Fruit fly (Drosophila melanogaster): ENCODE results near the gene Krn.

Krn gene

dm6 chr3L:17653701-17654667, at the start of gene Krn, which contains the start of the genes Ndfip and CG7484:
Gene Krn, minus strand, starts transcription at chr3L:17654280.
Gene Ndfip, minus strand, starts transcription at chr3L:17654280.
Gene CG7484, plus strand, starts transcription at chr3L:17654617.
- peak; percentile 98 for TF ChIP-seq CG14860 (GFP tag; IDR thresholded peaks at IDR 0.05; ENCODE audit: partially characterized antibody)
- no peak for TF ChIP-seq Gsc (GFP tag; IDR thresholded peaks at IDR 0.05)
- peak; percentile 85 for TF ChIP-seq mam (GFP tag; optimal IDR thresholded peaks at IDR 0.05)
- TF ChIP-seq CG10565 (GFP tag; optimal IDR thresholded peaks at IDR 0.05), result no peak
- no peak for TF ChIP-seq CTCF (GFP tag; optimal IDR thresholded peaks at IDR 0.05)
- peak; percentile 99 for TF ChIP-seq Dll (GFP tag; IDR thresholded peaks at IDR 0.05; ENCODE audit: partially characterized antibody)
- TF ChIP-seq ci (GFP tag; IDR thresholded peaks at IDR 0.05), result peak; percentile 75
- peak; percentile 92 for TF ChIP-seq CG10543 (GFP tag; optimal IDR thresholded peaks at IDR 0.05)
- peak; percentile 84 for TF ChIP-seq E2f1 (GFP tag; IDR thresholded peaks at IDR 0.05)
- peak; percentile 84 for TF ChIP-seq Meics (GFP tag; optimal IDR thresholded peaks at IDR 0.05)
- TF ChIP-seq al (GFP tag; IDR thresholded peaks at IDR 0.05), result peak; percentile 81
- TF ChIP-seq gem (tag; optimal IDR thresholded peaks at IDR 0.05), result peak; percentile 96
- TF ChIP-seq gsb (GFP tag; IDR thresholded peaks at IDR 0.05), result peak; percentile 54; the same call in 1 of the 2 replicates
- peak; percentile 98 for TF ChIP-seq Ets65A (GFP tag)
- peak; percentile 88 for TF ChIP-seq Hr3 (GFP tag; optimal IDR thresholded peaks at IDR 0.05)
- TF ChIP-seq az2 (GFP tag; optimal IDR thresholded peaks at IDR 0.05), result peak; percentile 85
- peak; percentile 86 for TF ChIP-seq PHDP (tag; optimal IDR thresholded peaks at IDR 0.05)
- TF ChIP-seq CG17328 (GFP tag; IDR thresholded peaks at IDR 0.05), result peak; percentile 81
- peak; percentile 89 for TF ChIP-seq Ssrp (tag; optimal IDR thresholded peaks at IDR 0.05)
- TF ChIP-seq Gug (GFP tag; IDR thresholded peaks at IDR 0.05), result peak; percentile 78
- peak; percentile 71 for TF ChIP-seq MBD-R2 (GFP tag; IDR thresholded peaks at IDR 0.05)
- TF ChIP-seq ATbp (GFP tag; optimal IDR thresholded peaks at IDR 0.05), result peak; percentile 50
- peak; percentile 67; the same call in 2 of the 3 replicates for TF ChIP-seq CG7357 (GFP tag; IDR thresholded peaks at IDR 0.05)
- peak; percentile 59 for TF ChIP-seq nom (GFP tag; optimal IDR thresholded peaks at IDR 0.05)
- TF ChIP-seq CG7928 (GFP tag; optimal IDR thresholded peaks at IDR 0.05), result peak; percentile 55
- peak; percentile 19 for TF ChIP-seq disco-r (GFP tag; optimal IDR thresholded peaks at IDR 0.05)
- peak; percentile 80; the same call in 2 of the 3 replicates for TF ChIP-seq CG2889 (GFP tag; IDR thresholded peaks at IDR 0.05)
- TF ChIP-seq org-1 (GFP tag; optimal IDR thresholded peaks at IDR 0.05), result peak; percentile 59
- TF ChIP-seq Dref (GFP tag; IDR thresholded peaks at IDR 0.05), result peak; percentile 75
- TF ChIP-seq CG9727 (GFP tag; optimal IDR thresholded peaks at IDR 0.05), result peak; percentile 88
- TF ChIP-seq Fer3 (tag; optimal IDR thresholded peaks at IDR 0.05), result peak; percentile 89
- peak; percentile 55 for TF ChIP-seq YL-1 (GFP tag; optimal IDR thresholded peaks at IDR 0.05)
- TF ChIP-seq CG10321 (GFP tag; IDR thresholded peaks at IDR 0.05), result no peak
- peak; percentile 80 for TF ChIP-seq Dip3 (GFP tag; optimal IDR thresholded peaks at IDR 0.05)
- no peak for TF ChIP-seq br (optimal IDR thresholded peaks at IDR 0.05)
- peak; percentile 47 for TF ChIP-seq CG17568 (GFP tag; optimal IDR thresholded peaks at IDR 0.05)
- TF ChIP-seq pzg (GFP tag; optimal IDR thresholded peaks at IDR 0.05), result peak; percentile 76
- TF ChIP-seq Dp (GFP tag; optimal IDR thresholded peaks at IDR 0.05), result peak; percentile 15
- TF ChIP-seq CG15514 (GFP tag; optimal IDR thresholded peaks at IDR 0.05), result peak; percentile 71
- TF ChIP-seq CG14965 (GFP tag; optimal IDR thresholded peaks at IDR 0.05; ENCODE audit: borderline replicate concordance), result no peak
- TF ChIP-seq CG30020 (tag; optimal IDR thresholded peaks at IDR 0.05), result peak; percentile 92
- TF ChIP-seq inv (GFP tag; IDR thresholded peaks at IDR 0.05; ENCODE audit: partially characterized antibody), result peak; percentile 97
- peak in 1 of 3 experiments; percentile 36 for TF ChIP-seq Stat92E (GFP tag; optimal IDR thresholded peaks at IDR 0.05)
- TF ChIP-seq pros (GFP tag; optimal IDR thresholded peaks at IDR 0.05), result no peak
- peak; percentile 75 for TF ChIP-seq CG5245 (GFP tag; optimal IDR thresholded peaks at IDR 0.05)
- peak; percentile 71 for TF ChIP-seq Atf-2 (GFP tag; optimal IDR thresholded peaks at IDR 0.05)
- TF ChIP-seq HLH4C (GFP tag; IDR thresholded peaks at IDR 0.05; ENCODE audit: partially characterized antibody), result peak; percentile 95
- TF ChIP-seq vnd (GFP tag; IDR thresholded peaks at IDR 0.05; ENCODE audit: partially characterized antibody), result peak; percentile 97

All from whole organism, embryonic.